Worm (Caenorhabditis elegans): ENCODE data around the gene B0454.5.

B0454.5 gene

DNA sequence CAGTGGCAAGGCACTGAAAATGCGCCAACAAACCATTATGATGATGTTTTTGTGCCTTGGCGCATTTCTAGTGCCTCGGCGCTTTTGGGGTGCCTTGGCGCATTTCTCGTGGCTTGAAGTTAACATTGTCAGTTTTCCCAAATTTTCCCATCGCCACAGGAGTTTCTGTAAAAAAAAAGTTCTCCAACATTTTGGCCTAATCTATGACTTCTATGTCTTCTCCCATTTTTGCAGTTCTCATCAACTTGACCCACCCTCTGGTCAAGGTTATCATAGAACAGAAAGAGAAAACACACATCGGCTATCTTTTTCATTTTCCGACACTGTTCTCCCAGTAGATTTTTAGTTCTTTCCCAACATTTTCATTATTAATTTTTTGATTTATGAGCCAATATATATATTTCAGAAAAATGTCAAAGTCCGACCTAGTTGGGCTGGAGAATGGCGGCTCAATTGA lies at the start of gene B0454.5, which contains the start of gene B0454.26:
Gene B0454.5, plus strand, starts transcription at position 407 of the 457 bp plus-strand sequence.
Gene B0454.26, minus strand, starts transcription at position 101 of the 457 bp plus-strand sequence.
- TF ChIP-seq efl-1 (optimal IDR thresholded peaks at IDR 0.05) (no peak), efl-1 (GFP tag; optimal IDR thresholded peaks at IDR 0.05 in 1 of 2) (peak in 1 of 2 experiments; percentile 2), vab-15 (tag; optimal IDR thresholded peaks at IDR 0.05) (no peak), blmp-1 (tag; optimal IDR thresholded peaks at IDR 0.05) (peak; percentile 58)

DNA sequence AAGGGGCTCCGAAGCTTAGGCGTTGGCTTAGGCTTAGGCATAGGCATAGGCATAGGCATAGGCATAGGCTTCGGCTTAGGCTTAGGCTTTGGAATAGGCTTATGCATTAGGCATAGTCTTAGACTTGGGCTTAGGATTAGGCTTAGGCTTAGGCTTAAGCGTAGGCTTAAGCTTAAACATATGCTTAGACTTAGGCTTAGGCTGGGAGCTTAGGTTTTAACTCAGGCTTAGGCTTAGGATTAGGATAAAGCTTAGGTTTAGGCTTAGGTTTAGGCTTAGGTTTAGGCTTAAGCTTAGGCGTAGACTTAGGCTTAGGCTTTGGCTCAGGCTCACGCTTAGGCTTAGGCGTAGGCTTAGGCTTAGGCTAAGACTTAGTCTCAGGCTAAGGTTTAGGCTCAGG lies 48.6 kb upstream of the B0454.5 start:
- TF ChIP-seq swsn-7 (tag; optimal IDR thresholded peaks at IDR 0.05) (no peak), fos-1 (tag; optimal IDR thresholded peaks at IDR 0.05) (no peak), elt-2 (tag; optimal IDR thresholded peaks at IDR 0.05) (no peak), hpl-2 (GFP tag; optimal IDR thresholded peaks at IDR 0.05) (no peak), lin-35 (GFP tag; optimal IDR thresholded peaks at IDR 0.05) (no peak), efl-1 (optimal IDR thresholded peaks at IDR 0.05) (no peak), efl-1 (GFP tag; optimal IDR thresholded peaks at IDR 0.05 in 1 of 2) (peak in 1 of 2 experiments; percentile 29)

ce11 chrII:2991555-2992083 lies 47.0 kb upstream of the B0454.5 start, which contains the start of gene K08A2.2:
Gene K08A2.2 (plus strand): TSS chrII:2991605.
- TF ChIP-seq ztf-11 (tag; optimal IDR thresholded peaks at IDR 0.05), result peak in 1 of 2 experiments; percentile 54
- no peak for TF ChIP-seq nhr-76 (tag; optimal IDR thresholded peaks at IDR 0.05)
- TF ChIP-seq snu-23 (GFP tag; optimal IDR thresholded peaks at IDR 0.05), result no peak
- peak; percentile 73 for TF ChIP-seq unc-98 (GFP tag; IDR thresholded peaks at IDR 0.05)
- peak; percentile 35 for TF ChIP-seq pax-3 (tag; optimal IDR thresholded peaks at IDR 0.05)
- peak; percentile 44 for TF ChIP-seq nhr-85 (tag)
- TF ChIP-seq nhr-19 (GFP tag; conservative IDR thresholded peaks at IDR 0.05), result peak; percentile 36
- peak; percentile 17 for TF ChIP-seq xbp-1 (tag; optimal IDR thresholded peaks at IDR 0.05)
- peak; percentile 51 for TF ChIP-seq rnt-1 (tag; optimal IDR thresholded peaks at IDR 0.05)
- TF ChIP-seq lir-3 (tag; optimal IDR thresholded peaks at IDR 0.05; ENCODE audit: poor library complexity), result peak; percentile 77
- TF ChIP-seq nhr-90 (tag; optimal IDR thresholded peaks at IDR 0.05; ENCODE audit: poor library complexity), result peak; percentile 31
- peak; percentile 48 for TF ChIP-seq nhr-47 (tag; optimal IDR thresholded peaks at IDR 0.05)
- TF ChIP-seq ceh-90 (tag; optimal IDR thresholded peaks at IDR 0.05), result peak; percentile 39
- peak; percentile 16 for TF ChIP-seq egl-13 (tag; optimal IDR thresholded peaks at IDR 0.05)
- TF ChIP-seq C16A3.4 (tag; optimal IDR thresholded peaks at IDR 0.05), result no peak
- TF ChIP-seq isw-1 (GFP tag; IDR thresholded peaks at IDR 0.05), result peak; percentile 17; the same call in 1 of the 2 replicates
- TF ChIP-seq elt-2 (tag; optimal IDR thresholded peaks at IDR 0.05), result peak; percentile 28
- TF ChIP-seq tbx-2 (tag; optimal IDR thresholded peaks at IDR 0.05), result peak; percentile 11
- no peak for TF ChIP-seq fkh-10 (GFP tag; optimal IDR thresholded peaks at IDR 0.05)
- TF ChIP-seq efl-1 (optimal IDR thresholded peaks at IDR 0.05), result peak in 1 of 2 experiments; percentile 24
- peak in 1 of 2 experiments; percentile 64 for TF ChIP-seq efl-1 (GFP tag; optimal IDR thresholded peaks at IDR 0.05 in 1 of 2)
- TF ChIP-seq nhr-71 (tag; optimal IDR thresholded peaks at IDR 0.05), result peak; percentile 35

- TF ChIP-seq lir-3 (tag; optimal IDR thresholded peaks at IDR 0.05; ENCODE audit: poor library complexity) (peak; percentile 56), rnt-1 (tag; optimal IDR thresholded peaks at IDR 0.05) (peak; percentile 40), tlp-1 (tag; optimal IDR thresholded peaks at IDR 0.05) (no peak), fos-1 (tag; optimal IDR thresholded peaks at IDR 0.05) (no peak), mdl-1 (tag; optimal IDR thresholded peaks at IDR 0.05) (no peak), pqm-1 (tag; optimal IDR thresholded peaks at IDR 0.05) (no peak), sptf-1 (tag; optimal IDR thresholded peaks at IDR 0.05) (no peak), unc-98 (GFP tag; IDR thresholded peaks at IDR 0.05) (peak; percentile 62), ceh-8 (GFP tag; optimal IDR thresholded peaks at IDR 0.05) (no peak), fkh-8 (tag; optimal IDR thresholded peaks at IDR 0.05) (no peak), hpl-2 (GFP tag; optimal IDR thresholded peaks at IDR 0.05) (no peak), nhr-47 (tag; optimal IDR thresholded peaks at IDR 0.05) (peak; percentile 8), isw-1 (GFP tag; IDR thresholded peaks at IDR 0.05) (peak; percentile 27), swsn-7 (tag; optimal IDR thresholded peaks at IDR 0.05) (no peak), nhr-85 (tag) (peak; percentile 44), nhr-11 (tag; optimal IDR thresholded peaks at IDR 0.05) (no peak), sox-4 (tag; optimal IDR thresholded peaks at IDR 0.05) (no peak), nhr-90 (tag; optimal IDR thresholded peaks at IDR 0.05; ENCODE audit: poor library complexity) (no peak), ceh-82 (tag; optimal IDR thresholded peaks at IDR 0.05) (no peak), lin-14 (GFP tag; optimal IDR thresholded peaks at IDR 0.05) (no peak), zag-1 (tag; optimal IDR thresholded peaks at IDR 0.05) (no peak), mab-9 (GFP tag; IDR thresholded peaks at IDR 0.05) (no peak), mef-2 (tag; optimal IDR thresholded peaks at IDR 0.05) (no peak), snpc-4 (tag; optimal IDR thresholded peaks at IDR 0.05) (no peak), zip-4 (GFP tag; optimal IDR thresholded peaks at IDR 0.05) (no peak), egl-13 (tag; optimal IDR thresholded peaks at IDR 0.05) (peak; percentile 33), fkh-4 (tag; optimal IDR thresholded peaks at IDR 0.05; ENCODE audit: borderline replicate concordance) (peak; percentile 21)
Observed at ce11 chrII:2992300-2992699, 46.4 kb upstream of the B0454.5 start.
